Fruit fly (Drosophila melanogaster): Measurements from ENCODE around the gene oc.

The oc gene

DNA sequence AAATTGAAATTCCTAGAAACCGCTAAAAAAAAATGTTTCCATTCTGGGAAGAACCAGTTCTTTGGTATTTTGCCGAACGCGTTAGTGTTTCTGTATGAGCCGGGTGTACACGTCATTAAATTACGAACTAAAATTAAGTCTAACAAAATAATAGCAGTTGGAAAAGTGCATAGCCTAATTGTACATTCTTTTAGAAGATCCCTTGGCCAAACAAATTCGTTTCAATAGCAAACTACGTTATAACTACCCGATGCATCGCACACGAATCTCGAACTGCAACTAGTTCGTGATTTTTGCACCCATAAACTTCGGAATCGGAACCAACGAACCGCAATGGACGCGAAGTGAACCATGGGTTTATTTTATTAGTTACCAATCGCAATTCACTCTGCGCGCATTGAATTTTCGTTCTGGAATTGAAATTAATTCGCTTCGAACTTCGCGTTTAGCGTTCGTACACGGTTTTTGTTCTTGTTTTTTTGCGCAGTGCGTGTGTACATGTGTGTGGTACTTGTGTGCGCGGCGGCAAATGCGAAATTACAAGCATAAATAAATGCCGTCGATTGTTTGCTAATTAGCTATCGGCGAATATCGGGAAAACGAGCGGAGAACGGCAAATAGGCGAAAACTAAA is 30.8 kb upstream of the oc start, which contains the start of gene CAH3 (continued):
- peak; percentile 87; the same call in 2 of the 3 replicates for TF ChIP-seq CG3726 (GFP tag; IDR thresholded peaks at IDR 0.05)
- TF ChIP-seq aop (GFP tag; IDR thresholded peaks at IDR 0.05): peak; percentile 78
- TF ChIP-seq ind (GFP tag; optimal IDR thresholded peaks at IDR 0.05): peak; percentile 92
- TF ChIP-seq CG10462 (GFP tag; optimal IDR thresholded peaks at IDR 0.05): peak; percentile 81
- no peak for TF ChIP-seq CG8478 (optimal IDR thresholded peaks at IDR 0.05)
- peak; percentile 71 for TF ChIP-seq CG2875 (GFP tag; optimal IDR thresholded peaks at IDR 0.05)
- peak; percentile 100 for TF ChIP-seq CG4820 (GFP tag; optimal IDR thresholded peaks at IDR 0.05)
- TF ChIP-seq ci (GFP tag; IDR thresholded peaks at IDR 0.05): peak; percentile 97
- TF ChIP-seq Drgx (GFP tag; IDR thresholded peaks at IDR 0.05): peak; percentile 94
- TF ChIP-seq CG14965 (GFP tag; optimal IDR thresholded peaks at IDR 0.05; ENCODE audit: borderline replicate concordance): peak; percentile 45
- peak; percentile 96 for TF ChIP-seq CG17829 (tag; optimal IDR thresholded peaks at IDR 0.05)
- TF ChIP-seq dan (GFP tag; IDR thresholded peaks at IDR 0.05): 0 out of 2 replicates have a peak, but pooled peaks have one; percentile 24
- peak; percentile 85 for TF ChIP-seq NC2α (GFP tag; optimal IDR thresholded peaks at IDR 0.05)
- TF ChIP-seq Stat92E (GFP tag; optimal IDR thresholded peaks at IDR 0.05): peak in 1 of 3 experiments; percentile 96
- peak; percentile 83 for TF ChIP-seq kah (GFP tag; optimal IDR thresholded peaks at IDR 0.05)
- peak; percentile 95 for TF ChIP-seq chn (GFP tag; optimal IDR thresholded peaks at IDR 0.05)
- peak; percentile 96 for TF ChIP-seq CoRest (tag; optimal IDR thresholded peaks at IDR 0.05)
- TF ChIP-seq CG30403 (GFP tag; optimal IDR thresholded peaks at IDR 0.05): peak; percentile 96
- peak; percentile 76 for TF ChIP-seq run (tag; optimal IDR thresholded peaks at IDR 0.05)
- peak; percentile 83 for TF ChIP-seq CG11085 (GFP tag; IDR thresholded peaks at IDR 0.05)
- TF ChIP-seq CG3838 (GFP tag; optimal IDR thresholded peaks at IDR 0.05): peak; percentile 64
- peak; percentile 95 for TF ChIP-seq zfh2 (GFP tag; optimal IDR thresholded peaks at IDR 0.05)
- peak; percentile 64; the same call in 2 of the 3 replicates for TF ChIP-seq sr (GFP tag; IDR thresholded peaks at IDR 0.05)
- peak; percentile 92 for TF ChIP-seq Oli (tag; optimal IDR thresholded peaks at IDR 0.05)
- peak; percentile 88 for TF ChIP-seq CG11456 (GFP tag; IDR thresholded peaks at IDR 0.05)
- TF ChIP-seq nau (GFP tag; optimal IDR thresholded peaks at IDR 0.05): peak; percentile 88
- TF ChIP-seq BtbVII (GFP tag; optimal IDR thresholded peaks at IDR 0.05): peak; percentile 90
- TF ChIP-seq Sox102F (GFP tag; optimal IDR thresholded peaks at IDR 0.05): peak; percentile 92
- 0 out of 2 replicates have a peak, but pooled peaks have one; percentile 40 for TF ChIP-seq sna (GFP tag; IDR thresholded peaks at IDR 0.05; ENCODE audit: partially characterized antibody)
- TF ChIP-seq Kr (GFP tag; optimal IDR thresholded peaks at IDR 0.05): no peak
- peak; percentile 87 for TF ChIP-seq sens-2 (GFP tag; IDR thresholded peaks at IDR 0.05)
- TF ChIP-seq luna (GFP tag; optimal IDR thresholded peaks at IDR 0.05): peak; percentile 46
- TF ChIP-seq pfk (GFP tag; optimal IDR thresholded peaks at IDR 0.05): peak; percentile 32
- TF ChIP-seq CG18764 (GFP tag; optimal IDR thresholded peaks at IDR 0.05): peak; percentile 88
- TF ChIP-seq ranshi (GFP tag; IDR thresholded peaks at IDR 0.05): peak; percentile 90
- peak; percentile 62 for TF ChIP-seq dimm (GFP tag; IDR thresholded peaks at IDR 0.05)
- TF ChIP-seq CG5180 (GFP tag; optimal IDR thresholded peaks at IDR 0.05): peak; percentile 83
- TF ChIP-seq Trl (optimal IDR thresholded peaks at IDR 0.05): no peak
- TF ChIP-seq Trl (GFP tag; optimal IDR thresholded peaks at IDR 0.05): peak; percentile 93
- peak; percentile 55 for TF ChIP-seq Adf1 (GFP tag; IDR thresholded peaks at IDR 0.05)
- TF ChIP-seq zen (tag; optimal IDR thresholded peaks at IDR 0.05): peak; percentile 92
- TF ChIP-seq CG1832 (GFP tag; optimal IDR thresholded peaks at IDR 0.05): no peak
- TF ChIP-seq CG12155 (GFP tag; optimal IDR thresholded peaks at IDR 0.05): peak; percentile 90
- TF ChIP-seq cad (GFP tag; optimal IDR thresholded peaks at IDR 0.05): no peak
- peak; percentile 85 for TF ChIP-seq Nf-YA (GFP tag; IDR thresholded peaks at IDR 0.05)
- peak; percentile 59 for TF ChIP-seq corto (GFP tag; optimal IDR thresholded peaks at IDR 0.05)
- peak; percentile 85 for TF ChIP-seq wek (GFP tag; optimal IDR thresholded peaks at IDR 0.05)
- peak; percentile 74; the same call in 1 of the 3 replicates for TF ChIP-seq CG2199 (GFP tag; IDR thresholded peaks at IDR 0.05)
- TF ChIP-seq HLH4C (GFP tag; IDR thresholded peaks at IDR 0.05; ENCODE audit: partially characterized antibody): 0 out of 3 replicates have a peak, but pooled peaks have one; percentile 37
- peak; percentile 90 for TF ChIP-seq Blimp-1 (GFP tag; optimal IDR thresholded peaks at IDR 0.05)
